Fruit fly (Drosophila melanogaster): ENCODE results near the gene CG12016.
A peak's percentile ranks its signal among the peaks of the same experiment; 100 is the strongest.

CG12016 gene

DNA sequence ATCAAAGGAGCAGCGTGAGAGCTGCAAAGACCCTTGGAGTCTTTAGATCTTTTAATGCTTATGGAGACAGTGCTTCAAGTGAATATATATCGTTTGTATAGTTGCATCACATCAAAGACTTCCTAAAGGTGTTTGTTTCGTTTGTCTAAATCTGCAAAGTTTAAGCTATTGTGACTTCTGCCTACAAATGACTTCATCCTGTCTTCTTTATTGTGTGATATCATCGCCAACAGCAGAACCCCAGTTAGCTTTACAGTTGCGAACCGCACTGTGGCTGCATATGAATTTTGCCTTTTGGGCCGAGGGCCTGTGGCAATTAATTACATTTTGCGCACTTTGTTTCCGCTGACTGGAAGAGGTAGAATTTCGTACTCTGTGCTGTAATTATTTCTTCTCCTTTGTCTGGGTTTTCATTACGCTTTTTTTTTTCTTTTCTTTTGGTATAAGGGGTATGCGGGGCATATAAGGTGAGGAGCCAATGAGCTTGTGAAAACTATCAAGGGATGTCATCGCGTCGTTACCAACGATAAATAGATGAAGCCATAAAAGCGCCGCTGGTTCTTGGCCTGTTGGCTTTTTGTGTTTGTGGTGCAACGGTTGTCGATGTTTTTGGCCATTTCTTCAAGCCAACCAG lies 23.1 kb downstream of the CG12016 start (continued):
- TF ChIP-seq Sox15 (GFP tag; optimal IDR thresholded peaks at IDR 0.05) (peak; percentile 53), CG10631 (GFP tag; optimal IDR thresholded peaks at IDR 0.05) (peak; percentile 71), Gug (GFP tag; IDR thresholded peaks at IDR 0.05) (peak; percentile 28; the same call in 1 of the 2 replicates), svp (GFP tag) (peak; percentile 89), CG11294 (GFP tag; IDR thresholded peaks at IDR 0.05) (no peak), dac (GFP tag; optimal IDR thresholded peaks at IDR 0.05) (no peak), Hr4 (GFP tag; optimal IDR thresholded peaks at IDR 0.05) (peak; percentile 25), CG7368 (GFP tag; optimal IDR thresholded peaks at IDR 0.05) (peak; percentile 36), CG11902 (GFP tag; optimal IDR thresholded peaks at IDR 0.05) (peak; percentile 35), esn (GFP tag; optimal IDR thresholded peaks at IDR 0.05) (peak; percentile 82), Lpt (GFP tag; optimal IDR thresholded peaks at IDR 0.05) (no peak), Ets96B (tag; optimal IDR thresholded peaks at IDR 0.05) (peak; percentile 70), fd85E (GFP tag; optimal IDR thresholded peaks at IDR 0.05) (peak; percentile 24), Hr38 (GFP tag; optimal IDR thresholded peaks at IDR 0.05) (no peak), CG16779 (tag; optimal IDR thresholded peaks at IDR 0.05) (peak; percentile 15), CG6854 (GFP tag; optimal IDR thresholded peaks at IDR 0.05) (peak; percentile 64)

DNA sequence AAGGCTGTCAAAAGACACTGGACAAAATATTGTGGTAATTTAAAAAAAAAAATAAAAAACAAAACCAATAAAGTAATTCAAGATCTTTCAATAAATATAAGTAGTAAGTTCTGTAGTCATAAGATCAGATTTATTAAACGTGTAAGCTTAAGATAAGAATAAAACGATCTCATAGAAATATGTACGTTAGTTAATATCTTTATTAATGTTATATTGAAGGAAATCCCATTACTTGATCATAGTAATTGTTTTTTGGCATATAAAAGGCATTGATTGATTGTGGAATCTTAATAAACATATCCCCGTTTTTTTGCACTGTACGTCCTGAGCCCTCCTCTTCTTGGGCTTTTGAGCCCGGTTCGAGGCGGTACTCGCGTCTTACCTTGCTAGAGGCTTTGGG lies 23.9 kb downstream of the CG12016 start:
- TF ChIP-seq Hr38 (GFP tag; optimal IDR thresholded peaks at IDR 0.05) (no peak), topi (GFP tag; optimal IDR thresholded peaks at IDR 0.05) (peak; percentile 86), CG6792 (GFP tag; optimal IDR thresholded peaks at IDR 0.05) (peak; percentile 83), Gug (GFP tag; IDR thresholded peaks at IDR 0.05) (no peak), CG7368 (GFP tag; optimal IDR thresholded peaks at IDR 0.05) (peak; percentile 39), CG3919 (GFP tag; optimal IDR thresholded peaks at IDR 0.05) (peak; percentile 70), Sox102F (GFP tag; optimal IDR thresholded peaks at IDR 0.05) (peak; percentile 70), CG6808 (GFP tag; optimal IDR thresholded peaks at IDR 0.05) (peak; percentile 1), Smox (GFP tag; optimal IDR thresholded peaks at IDR 0.05) (peak; percentile 88), CG8319 (GFP tag; optimal IDR thresholded peaks at IDR 0.05) (peak; percentile 55), dac (GFP tag; optimal IDR thresholded peaks at IDR 0.05) (no peak), CG6276 (GFP tag; optimal IDR thresholded peaks at IDR 0.05) (peak; percentile 7), CG3032 (tag; optimal IDR thresholded peaks at IDR 0.05) (peak; percentile 6), OdsH (GFP tag; optimal IDR thresholded peaks at IDR 0.05) (peak; percentile 75), spab (GFP tag; optimal IDR thresholded peaks at IDR 0.05) (no peak), CG10669 (GFP tag; optimal IDR thresholded peaks at IDR 0.05) (peak; percentile 8), CG11762 (GFP tag; optimal IDR thresholded peaks at IDR 0.05; ENCODE audit: insufficient read depth) (peak; percentile 54), pdm3 (GFP tag; optimal IDR thresholded peaks at IDR 0.05) (peak; percentile 68), CG11902 (GFP tag; optimal IDR thresholded peaks at IDR 0.05) (peak; percentile 54), CG11294 (GFP tag; IDR thresholded peaks at IDR 0.05) (no peak), Hr39 (GFP tag; optimal IDR thresholded peaks at IDR 0.05) (peak; percentile 75), CG32006 (GFP tag; optimal IDR thresholded peaks at IDR 0.05) (peak; percentile 55), Hr4 (GFP tag; optimal IDR thresholded peaks at IDR 0.05) (peak; percentile 41), CG16779 (tag; optimal IDR thresholded peaks at IDR 0.05) (no peak), CG8119 (GFP tag; IDR thresholded peaks at IDR 0.05) (no peak; the same call in 2 of the 3 replicates), Eip75B (GFP tag; optimal IDR thresholded peaks at IDR 0.05) (peak; percentile 69), CG6163 (GFP tag; IDR thresholded peaks at IDR 0.05) (no peak), eg (GFP tag; IDR thresholded peaks at IDR 0.05) (no peak), salr (GFP tag; optimal IDR thresholded peaks at IDR 0.05) (peak in 1 of 2 experiments; percentile 58), CG10631 (GFP tag; optimal IDR thresholded peaks at IDR 0.05) (peak; percentile 69), svp (GFP tag) (peak; percentile 93), Eip93F (GFP tag; optimal IDR thresholded peaks at IDR 0.05) (peak; percentile 51), CG6854 (GFP tag; optimal IDR thresholded peaks at IDR 0.05) (peak; percentile 33), CG8632 (GFP tag; optimal IDR thresholded peaks at IDR 0.05) (peak; percentile 81), lz (GFP tag; optimal IDR thresholded peaks at IDR 0.05) (peak; percentile 82), achi (GFP tag; optimal IDR thresholded peaks at IDR 0.05) (peak; percentile 80), CG31627 (GFP tag; optimal IDR thresholded peaks at IDR 0.05) (peak; percentile 81), Lpt (GFP tag; optimal IDR thresholded peaks at IDR 0.05) (no peak), Blimp-1 (GFP tag; optimal IDR thresholded peaks at IDR 0.05) (peak; percentile 65), Met (GFP tag; optimal IDR thresholded peaks at IDR 0.05) (peak; percentile 90), cyc (GFP tag; optimal IDR thresholded peaks at IDR 0.05) (peak; percentile 74), vri (GFP tag; optimal IDR thresholded peaks at IDR 0.05) (peak; percentile 55), Eip78C (GFP tag) (peak; percentile 91), dsx (GFP tag; optimal IDR thresholded peaks at IDR 0.05; ENCODE audit: poor library complexity, severe bottlenecking) (peak; percentile 17)

Measured in whole organism, prepupa.